Worm (Caenorhabditis elegans): ENCODE measurements around the gene fbxb-97.
"Not testable (repeated sequence)": the region's sequence is repeated elsewhere in the genome, so short reads cannot be mapped to it uniquely, and the experiment has no call there.

Gene fbxb-97

ce11 chrII:1830182-1830682 lies 17.7 kb downstream of the fbxb-97 start, which contains the start of gene math-40:
TSS of gene math-40 (plus strand) at chrII:1830632.
- TF ChIP-seq nhr-12 (tag; optimal IDR thresholded peaks at IDR 0.05) (no peak), nhr-237 (tag; optimal IDR thresholded peaks at IDR 0.05) (no peak), M03D4.4 (tag; optimal IDR thresholded peaks at IDR 0.05) (no peak)

ce11 chrII:1824329-1824728 lies 23.6 kb downstream of the fbxb-97 start, which contains the start of gene math-41:
TSS of gene math-41 (plus strand) at chrII:1824629.
- not testable (repeated sequence) for TF ChIP-seq M03D4.4, ceh-39, nhr-237 (tag; optimal IDR thresholded peaks at IDR 0.05)

ce11 chrII:1820774-1821173 lies 27.2 kb downstream of the fbxb-97 start, which contains the start of gene fbxa-3:
TSS of gene fbxa-3 (minus strand) at chrII:1820874.
- TF ChIP-seq M03D4.4 (tag; optimal IDR thresholded peaks at IDR 0.05) = no peak
- TF ChIP-seq ceh-43 (GFP tag; optimal IDR thresholded peaks at IDR 0.05) = no peak
- TF ChIP-seq cnd-1 (tag; optimal IDR thresholded peaks at IDR 0.05) = peak; percentile 66
- TF ChIP-seq unc-120 (tag; optimal IDR thresholded peaks at IDR 0.05; ENCODE audit: poor library complexity, severe bottlenecking) = no peak
- no peak for TF ChIP-seq nhr-2 (tag; optimal IDR thresholded peaks at IDR 0.05)
- TF ChIP-seq nhr-12 (tag; optimal IDR thresholded peaks at IDR 0.05) = no peak
- peak; percentile 27 for TF ChIP-seq ces-1 (GFP tag; optimal IDR thresholded peaks at IDR 0.05)

- TF ChIP-seq elt-1 (tag; optimal IDR thresholded peaks at IDR 0.05; ENCODE audit: borderline replicate concordance, insufficient read depth) = peak; percentile 92
- TF ChIP-seq pha-4 (tag; optimal IDR thresholded peaks at IDR 0.05) = no peak
- TF ChIP-seq blmp-1 (tag; optimal IDR thresholded peaks at IDR 0.05) = no peak
- peak; percentile 63 for TF ChIP-seq elt-3 (tag; optimal IDR thresholded peaks at IDR 0.05)
- TF ChIP-seq mep-1 (tag; optimal IDR thresholded peaks at IDR 0.05) = peak; percentile 12
- no peak for TF ChIP-seq zip-8 (tag; optimal IDR thresholded peaks at IDR 0.05)
- TF ChIP-seq sem-2 (GFP tag; optimal IDR thresholded peaks at IDR 0.05) = no peak
These were observed 27.9 kb downstream of the fbxb-97 start, which contains the start of gene fbxc-19 for ce11 chrII:1819944-1820570. TSS of gene fbxc-19 (plus strand) at chrII:1820479.

ce11 chrII:1818300-1818699 lies 29.7 kb downstream of the fbxb-97 start, which contains the start of gene fbxb-10:
TSS of gene fbxb-10 (minus strand) at chrII:1818400.
- TF ChIP-seq zip-8 (tag; optimal IDR thresholded peaks at IDR 0.05) = no peak
- no peak for TF ChIP-seq snpc-4 (tag; optimal IDR thresholded peaks at IDR 0.05)
- no peak for TF ChIP-seq nhr-2 (tag; optimal IDR thresholded peaks at IDR 0.05)
- TF ChIP-seq ham-2 (GFP tag; optimal IDR thresholded peaks at IDR 0.05) = no peak
- TF ChIP-seq nhr-76 (tag; optimal IDR thresholded peaks at IDR 0.05) = no peak
- TF ChIP-seq bed-3 (GFP tag; optimal IDR thresholded peaks at IDR 0.05) = no peak
- TF ChIP-seq nhr-28 (tag; optimal IDR thresholded peaks at IDR 0.05) = no peak
- no peak for TF ChIP-seq ceh-83 (GFP tag; optimal IDR thresholded peaks at IDR 0.05)
- TF ChIP-seq lin-32 (GFP tag; optimal IDR thresholded peaks at IDR 0.05) = no peak
- no peak for TF ChIP-seq cnd-1 (tag; optimal IDR thresholded peaks at IDR 0.05)
- no peak for TF ChIP-seq sptf-1 (tag; optimal IDR thresholded peaks at IDR 0.05)
- TF ChIP-seq drap-1 (GFP tag; optimal IDR thresholded peaks at IDR 0.05) = no peak
- no peak for TF ChIP-seq ceh-43 (GFP tag; optimal IDR thresholded peaks at IDR 0.05)
- TF ChIP-seq ztf-11 (tag; optimal IDR thresholded peaks at IDR 0.05) = no peak
- no peak for TF ChIP-seq ceh-39 (tag; optimal IDR thresholded peaks at IDR 0.05)

ce11 chrII:1816053-1816452 lies 31.9 kb downstream of the fbxb-97 start:
- TF ChIP-seq ztf-11 (tag; optimal IDR thresholded peaks at IDR 0.05) (no peak), nhr-237 (tag; optimal IDR thresholded peaks at IDR 0.05) (no peak), lin-13 (tag; optimal IDR thresholded peaks at IDR 0.05) (no peak), hlh-1 (tag; optimal IDR thresholded peaks at IDR 0.05) (peak; percentile 59)
